Worm (Caenorhabditis elegans) whole organism, L3 larva: ENCODE results near the gene M7.12.

Experiments used
- R02D3.7 ChIP-seq: fragments of 150-350 bp; optimal IDR thresholded peaks from 2 replicates; lab custom pipeline; 2014; ENCODE audit warnings: missing biosample characterization, missing genetic modification characterization
- ama-1 ChIP-seq: fragments of 150-350 bp; optimal IDR thresholded peaks from 2 replicates; lab custom pipeline; 2018
- ceh-16 ChIP-seq: sonication (generic microtip); optimal IDR thresholded peaks from 2 replicates; lab custom pipeline; 2017; ENCODE audit warnings: missing biosample characterization, missing genetic modification characterization
- egl-27 ChIP-seq: sonication (generic microtip); optimal IDR thresholded peaks from 4 replicates; lab custom pipeline; 2017; ENCODE audit warnings: missing biosample characterization, missing genetic modification reagents, missing genetic modification characterization
- elt-1 ChIP-seq: fragments of 150-350 bp; optimal IDR thresholded peaks from 2 replicates; lab custom pipeline; 2014; ENCODE audit warnings: missing biosample characterization, missing genetic modification characterization
- jun-1 ChIP-seq: fragments of 150-350 bp; optimal IDR thresholded peaks from 2 replicates; lab custom pipeline; 2014; ENCODE audit warnings: missing biosample characterization, missing genetic modification reagents, missing genetic modification characterization
- nhr-12 ChIP-seq: fragments of 150-350 bp; optimal IDR thresholded peaks from 2 replicates; lab custom pipeline; 2014; ENCODE audit warnings: missing biosample characterization, missing genetic modification characterization
- nhr-23 ChIP-seq: fragments of 150-350 bp; optimal IDR thresholded peaks from 2 replicates; lab custom pipeline; 2014; ENCODE audit warnings: missing biosample characterization, missing genetic modification reagents, missing genetic modification characterization
- nhr-237 ChIP-seq: fragments of 150-350 bp; optimal IDR thresholded peaks from 2 replicates; lab custom pipeline; 2014; ENCODE audit warnings: missing biosample characterization, missing genetic modification characterization
- nhr-77 ChIP-seq: fragments of 150-350 bp; optimal IDR thresholded peaks from 2 replicates; lab custom pipeline; 2014; ENCODE audit warnings: missing biosample characterization, missing genetic modification characterization
- pha-4 ChIP-seq: fragments of 150-350 bp; optimal IDR thresholded peaks from 2 replicates; lab custom pipeline; 2014; ENCODE audit warnings: missing biosample characterization, missing genetic modification reagents, missing genetic modification characterization
- tbx-2 ChIP-seq: sonication (generic microtip); optimal IDR thresholded peaks from 2 replicates; lab custom pipeline; 2016; ENCODE audit warnings: mild to moderate bottlenecking, missing genetic modification characterization, missing compliant biosample characterization
- unc-39 ChIP-seq: sonication (generic microtip); optimal IDR thresholded peaks from 4 replicates; lab custom pipeline; 2017; ENCODE audit warnings: missing biosample characterization, missing genetic modification characterization

- TF ChIP-seq pha-4 (no peak), nhr-23 (tag; lab: Kevin White, UChicago) (no peak), egl-27 (tag; lab: Kevin White, UChicago) (no peak), nhr-237 (no peak), tbx-2 (tag; lab: Kevin White, UChicago) (no peak), nhr-77 (no peak), ceh-16 (tag; lab: Kevin White, UChicago) (no peak), ama-1 (lab: Kevin White, UChicago) (no peak), jun-1 (no peak), unc-39 (tag; lab: Kevin White, UChicago) (no peak), R02D3.7 (tag; lab: Kevin White, UChicago) (no peak), elt-1 (tag; lab: Kevin White, UChicago) (no peak), nhr-12 (tag; lab: Kevin White, UChicago) (no peak)
These were observed 27.8 kb upstream of the M7.12 start for ce11 chrIV:11125604-11126003.
